Fruit fly (Drosophila melanogaster) whole organism, embryonic: ENCODE measurements around the gene CIA30.

Source experiments
- Awh ChIP-seq: fragments of 200-800 bp; sonication (Bioruptor generic); IDR thresholded peaks from 2 replicates; pipeline ENCODE4, ENCODE4 v1.3.6; 2022; ENCODE audit warnings: missing biosample characterization, missing genetic modification characterization
- CG10209 ChIP-seq: fragments of 200-800 bp; sonication (Bioruptor generic); optimal IDR thresholded peaks from 3 replicates; lab custom pipeline; 2017; ENCODE audit warnings: missing biosample characterization, mild to moderate bottlenecking, missing genetic modification characterization, missing genetic modification reagents
- CG12659 ChIP-seq: fragments of 200-800 bp; sonication (Bioruptor generic); optimal IDR thresholded peaks from 3 replicates; lab custom pipeline; 2017; ENCODE audit warnings: mild to moderate bottlenecking, missing biosample characterization, missing genetic modification reagents, missing genetic modification characterization
- CG14050 ChIP-seq: fragments of 200-800 bp; sonication (Bioruptor generic); IDR thresholded peaks from 3 replicates; pipeline ENCODE4 v1.3.6; 2022; ENCODE audit warnings: missing biosample characterization, missing genetic modification characterization
- CG14441 ChIP-seq: fragments of 200-800 bp; sonication (Bioruptor generic); IDR thresholded peaks from 2 replicates; pipeline ENCODE4 v1.3.6; 2022; ENCODE audit warnings: missing biosample characterization, missing genetic modification characterization
- CG17328 ChIP-seq: fragments of 200-800 bp; sonication (Bioruptor generic); IDR thresholded peaks from 2 replicates; pipeline ENCODE4 v1.3.6; 2022; ENCODE audit warnings: missing biosample characterization, missing genetic modification characterization
- CG34422 ChIP-seq: fragments of 200-800 bp; sonication (Bioruptor generic); IDR thresholded peaks from 3 replicates; pipeline ENCODE4 v1.3.6; 2022; ENCODE audit warnings: missing biosample characterization, missing genetic modification characterization
- CG6272 ChIP-seq: fragments of 200-800 bp; sonication (Bioruptor generic); IDR thresholded peaks from 2 replicates; pipeline ENCODE4 v1.3.6; 2022; ENCODE audit warnings: missing biosample characterization, missing genetic modification characterization
- CG6791 ChIP-seq: fragments of 200-800 bp; sonication (Bioruptor generic); IDR thresholded peaks from 3 replicates; pipeline ENCODE4 v1.3.6; 2022; ENCODE audit warnings: missing biosample characterization, missing genetic modification characterization; ENCODE audit not compliant: partially characterized antibody
- CG7357 ChIP-seq: fragments of 200-800 bp; sonication (Bioruptor generic); IDR thresholded peaks from 3 replicates; pipeline ENCODE4 v1.3.6; 2022; ENCODE audit warnings: missing biosample characterization, missing genetic modification characterization
- CG9215 ChIP-seq: fragments of 200-800 bp; sonication (Bioruptor generic); IDR thresholded peaks from 2 replicates; pipeline ENCODE4 v1.3.6; 2022; ENCODE audit warnings: missing biosample characterization, missing genetic modification characterization
- CG9817 ChIP-seq: fragments of 200-800 bp; sonication (Bioruptor generic); optimal IDR thresholded peaks from 2 replicates; lab custom pipeline; 2018; ENCODE audit warnings: missing biosample characterization, mild to moderate bottlenecking, missing genetic modification characterization, moderate library complexity
- Dfd ChIP-seq, 2 experiments: fragments of >200 bp; optimal IDR thresholded peaks; 2 replicates each; lab custom pipeline; 2017; ENCODE audit warnings: missing biosample characterization in 2 of 2, missing genetic modification characterization in 2 of 2
- Dref ChIP-seq: fragments of 200-800 bp; sonication (Bioruptor generic); IDR thresholded peaks from 2 replicates; pipeline ENCODE4 v1.3.6; 2022; ENCODE audit warnings: missing biosample characterization, missing genetic modification characterization
- Drgx ChIP-seq: fragments of 200-800 bp; sonication (Bioruptor generic); IDR thresholded peaks from 2 replicates; pipeline ENCODE4 v1.3.6; 2022; ENCODE audit warnings: missing biosample characterization, missing genetic modification characterization
- Eip74EF ChIP-seq, 2 experiments: fragments of 200-800 bp in 1 of 2; fragments of >200 bp in 1 of 2; sonication (Bioruptor generic) in 1 of 2; optimal IDR thresholded peaks; 2 replicates each; lab custom pipeline; 2017 to 2019; ENCODE audit warnings: missing biosample characterization in 2 of 2, missing genetic modification characterization in 2 of 2, mild to moderate bottlenecking in 1 of 2, moderate library complexity in 1 of 2
- Ets65A ChIP-seq: fragments of 200-800 bp; sonication (Bioruptor generic); peaks from one replicate; lab custom pipeline; 2016; ENCODE audit warnings: missing biosample characterization, missing genetic modification characterization
- HLH3B ChIP-seq: fragments of 200-800 bp; sonication (Bioruptor generic); IDR thresholded peaks from 2 replicates; pipeline ENCODE4 v1.3.6; 2022; ENCODE audit warnings: missing biosample characterization, missing genetic modification characterization
- Mrtf ChIP-seq: fragments of 200-800 bp; sonication (Bioruptor generic); IDR thresholded peaks from 3 replicates; pipeline ENCODE4 v1.3.6; 2022; ENCODE audit warnings: missing biosample characterization, missing genetic modification characterization
- Optix ChIP-seq: fragments of 200-800 bp; sonication (Bioruptor generic); IDR thresholded peaks from 3 replicates; pipeline ENCODE4 v1.3.6; 2022; ENCODE audit warnings: missing biosample characterization, missing genetic modification characterization
- Ptx1 ChIP-seq: fragments of 200-800 bp; sonication (Bioruptor generic); IDR thresholded peaks from 2 replicates; pipeline ENCODE4 v1.3.6; 2022; ENCODE audit warnings: missing biosample characterization, missing genetic modification characterization
- Rfx ChIP-seq: fragments of 200-800 bp; sonication (Bioruptor generic); IDR thresholded peaks from 2 replicates; pipeline ENCODE4 v1.3.6; 2022; ENCODE audit warnings: missing biosample characterization, missing genetic modification characterization
- amos ChIP-seq: fragments of 200-800 bp; sonication (Bioruptor generic); IDR thresholded peaks from 2 replicates; pipeline ENCODE4 v1.3.6; 2022; ENCODE audit warnings: missing biosample characterization, missing genetic modification characterization; ENCODE audit not compliant: partially characterized antibody
- ara ChIP-seq: fragments of 200-800 bp; sonication (Bioruptor generic); IDR thresholded peaks from 2 replicates; pipeline ENCODE4 v1.3.6; 2022; ENCODE audit warnings: missing biosample characterization, missing genetic modification characterization
- az2 ChIP-seq: fragments of 200-800 bp; sonication (Bioruptor generic); optimal IDR thresholded peaks from 3 replicates; lab custom pipeline; 2016; ENCODE audit warnings: missing biosample characterization, missing genetic modification characterization
- bsh ChIP-seq, 2 experiments: fragments of 200-800 bp; sonication (Bioruptor generic); optimal IDR thresholded peaks; 2 replicates each; lab custom pipeline; 2017 to 2018; ENCODE audit warnings: mild to moderate bottlenecking in 2 of 2, missing biosample characterization in 2 of 2, missing genetic modification characterization in 2 of 2, moderate library complexity in 1 of 2
- chm ChIP-seq: fragments of 200-800 bp; sonication (Bioruptor generic); IDR thresholded peaks from 2 replicates; pipeline ENCODE4 v1.3.6; 2022; ENCODE audit warnings: missing biosample characterization, missing genetic modification characterization
- crp ChIP-seq, 2 experiments: fragments of 200-800 bp; sonication (Bioruptor generic); optimal IDR thresholded peaks; 2 replicates in 1 of 2; 3 replicates in 1 of 2; lab custom pipeline; 2017; ENCODE audit warnings: missing biosample characterization in 2 of 2, missing genetic modification characterization in 2 of 2, mild to moderate bottlenecking in 1 of 2, moderate library complexity in 1 of 2
- da ChIP-seq: fragments of 200-800 bp; sonication (Bioruptor generic); optimal IDR thresholded peaks from 2 replicates; lab custom pipeline; 2016; ENCODE audit warnings: missing biosample characterization, missing genetic modification characterization
- disco-r ChIP-seq: fragments of 200-800 bp; sonication (Bioruptor generic); optimal IDR thresholded peaks from 2 replicates; lab custom pipeline; 2016; ENCODE audit warnings: missing biosample characterization, missing genetic modification characterization
- dmrt11E ChIP-seq: fragments of 200-800 bp; sonication (Bioruptor generic); optimal IDR thresholded peaks from 3 replicates; lab custom pipeline; 2018; ENCODE audit warnings: missing biosample characterization, mild to moderate bottlenecking, missing genetic modification characterization, moderate library complexity
- dysf ChIP-seq: fragments of 200-800 bp; sonication (Bioruptor generic); IDR thresholded peaks from 3 replicates; pipeline ENCODE4 v1.3.6; 2022; ENCODE audit warnings: missing biosample characterization, missing genetic modification characterization
- esg ChIP-seq: fragments of 200-800 bp; sonication (Bioruptor generic); conservative IDR thresholded peaks from 2 replicates; pipeline ENCODE4 v1.3.6; 2022; ENCODE audit warnings: missing biosample characterization, missing genetic modification characterization
- ewg ChIP-seq: fragments of 200-800 bp; sonication (Bioruptor generic); optimal IDR thresholded peaks from 3 replicates; lab custom pipeline; 2017; ENCODE audit warnings: mild to moderate bottlenecking, missing biosample characterization, missing genetic modification reagents, missing genetic modification characterization
- gcm2 ChIP-seq: fragments of 200-800 bp; sonication (Bioruptor generic); optimal IDR thresholded peaks from 2 replicates; lab custom pipeline; 2016; ENCODE audit warnings: missing biosample characterization, missing genetic modification characterization
- hkb ChIP-seq, 2 experiments: fragments of 200-800 bp in 1 of 2; fragments of >200 bp in 1 of 2; sonication (Bioruptor generic) in 1 of 2; IDR thresholded peaks in 1 of 2; optimal IDR thresholded peaks in 1 of 2; 2 replicates each; pipeline versions ENCODE4 v1.3.6 to Lab custom; 2017 to 2022; ENCODE audit warnings: missing biosample characterization in 1 of 2, missing genetic modification characterization in 1 of 2
- insv ChIP-seq, 2 experiments: fragments of 200-800 bp; sonication (Bioruptor generic); optimal IDR thresholded peaks; 3 replicates each; lab custom pipeline; 2016 to 2018; ENCODE audit warnings: missing biosample characterization in 2 of 2, missing genetic modification characterization in 2 of 2
- jigr1 ChIP-seq: fragments of 200-800 bp; sonication (Bioruptor generic); IDR thresholded peaks from 3 replicates; pipeline ENCODE4 v1.3.6; 2022; ENCODE audit warnings: missing biosample characterization, missing genetic modification characterization
- lmd ChIP-seq: fragments of 200-800 bp; sonication (Bioruptor generic); IDR thresholded peaks from 2 replicates; pipeline ENCODE4 v1.3.6; 2022; ENCODE audit warnings: missing biosample characterization, missing genetic modification characterization
- maf-S ChIP-seq: fragments of 200-800 bp; sonication (Bioruptor generic); optimal IDR thresholded peaks from 2 replicates; lab custom pipeline; 2016; ENCODE audit warnings: missing biosample characterization, missing genetic modification characterization
- p53 ChIP-seq: fragments of 200-800 bp; sonication (Bioruptor generic); optimal IDR thresholded peaks from 2 replicates; lab custom pipeline; 2016; ENCODE audit warnings: missing biosample characterization, missing genetic modification characterization
- pan ChIP-seq, 4 experiments: fragments of >200 bp in 3 of 4; fragments of 200-800 bp in 1 of 4; sonication (Bioruptor generic) in 1 of 4; optimal IDR thresholded peaks in 3 of 4; IDR thresholded peaks in 1 of 4; 2 replicates each; pipeline versions ENCODE4 v1.3.6 to Lab custom; 2017 to 2022; ENCODE audit warnings: missing biosample characterization in 2 of 4, missing genetic modification characterization in 2 of 4, mixed read lengths in 1 of 4
- row ChIP-seq: fragments of 200-800 bp; sonication (Bioruptor generic); IDR thresholded peaks from 3 replicates; pipeline ENCODE4 v1.3.6; 2022; ENCODE audit warnings: missing biosample characterization, missing genetic modification characterization
- sens-2 ChIP-seq: fragments of 200-800 bp; sonication (Bioruptor generic); IDR thresholded peaks from 2 replicates; pipeline ENCODE4 v1.3.6; 2022; ENCODE audit warnings: missing biosample characterization, missing genetic modification characterization
- sisA ChIP-seq: fragments of 200-800 bp; sonication (Bioruptor generic); IDR thresholded peaks from 2 replicates; pipeline ENCODE4 v1.3.6; 2022; ENCODE audit warnings: missing biosample characterization, missing genetic modification characterization
- tgo ChIP-seq: fragments of 200-800 bp; sonication (Bioruptor generic); IDR thresholded peaks from 3 replicates; pipeline ENCODE4 v1.3.6; 2022; ENCODE audit warnings: missing biosample characterization, missing genetic modification characterization
- ttk ChIP-seq: fragments of 200-800 bp; sonication (Bioruptor generic); IDR thresholded peaks from 2 replicates; pipeline ENCODE4 v2.1.2; 2022; ENCODE audit warnings: missing biosample characterization, missing genetic modification characterization
- vvl ChIP-seq: fragments of 200-800 bp; sonication (Bioruptor generic); IDR thresholded peaks from 2 replicates; pipeline ENCODE4 v1.3.6; 2022; ENCODE audit warnings: missing biosample characterization, missing genetic modification characterization
- z ChIP-seq: fragments of 200-800 bp; sonication (Bioruptor generic); IDR thresholded peaks from 3 replicates; pipeline ENCODE4 v1.3.6; 2022; ENCODE audit warnings: missing biosample characterization, missing genetic modification characterization

Gene CIA30

dm6 chr3R:29755248-29755647 lies 18.5 kb downstream of the CIA30 start (continued):
- TF ChIP-seq az2 (GFP tag; lab: Kevin White, UChicago) (peak; percentile 10), Mrtf (GFP tag; lab: Robert Waterston, UW) (peak; percentile 32; the same call in 1 of the 3 replicates), ewg (GFP tag; lab: Kevin White, UChicago) (peak; percentile 17), Dfd (GFP tag; optimal IDR thresholded peaks at IDR 0.05; lab: Kevin White, UChicago) (no peak), CG34422 (GFP tag; lab: Robert Waterston, UW) (0 out of 3 replicates have a peak, but pooled peaks have one; percentile 29), CG9817 (peak; percentile 32), insv (GFP tag; optimal IDR thresholded peaks at IDR 0.05; lab: Kevin White, UChicago) (no peak), Dref (GFP tag; lab: Robert Waterston, UW) (no peak), Rfx (GFP tag; lab: Robert Waterston, UW) (peak; percentile 48; the same call in 1 of the 2 replicates), chm (GFP tag; lab: Robert Waterston, UW) (0 out of 2 replicates have a peak, but pooled peaks have one; percentile 22), tgo (GFP tag; lab: Robert Waterston, UW) (peak; percentile 44; the same call in 2 of the 3 replicates), Optix (GFP tag; lab: Robert Waterston, UW) (peak; percentile 25; the same call in 1 of the 3 replicates), CG17328 (GFP tag; lab: Robert Waterston, UW) (0 out of 2 replicates have a peak, but pooled peaks have one; percentile 18), HLH3B (GFP tag; lab: Robert Waterston, UW) (peak; percentile 45; the same call in 1 of the 2 replicates), disco-r (GFP tag; lab: Kevin White, UChicago) (no peak), vvl (GFP tag; lab: Robert Waterston, UW) (peak; percentile 63), dmrt11E (no peak), jigr1 (GFP tag; lab: Robert Waterston, UW) (0 out of 3 replicates have a peak, but pooled peaks have one; percentile 30), sisA (GFP tag; lab: Robert Waterston, UW) (peak; percentile 67), CG6272 (GFP tag; lab: Robert Waterston, UW) (peak; percentile 43; the same call in 1 of the 2 replicates), ara (GFP tag; lab: Robert Waterston, UW) (peak; percentile 34; the same call in 1 of the 2 replicates), Ets65A (GFP tag; lab: Kevin White, UChicago) (peak; percentile 32), esg (0 out of 2 replicates have a peak, but pooled peaks have one; percentile 21), CG14441 (peak; percentile 66), lmd (peak; percentile 40; the same call in 1 of the 2 replicates), da (GFP tag; lab: Kevin White, UChicago) (no peak), bsh (GFP tag; optimal IDR thresholded peaks at IDR 0.05; lab: Kevin White, UChicago) (peak in 1 of 2 experiments; percentile 4), gcm2 (no peak), Eip74EF (GFP tag; optimal IDR thresholded peaks at IDR 0.05; lab: Kevin White, UChicago) (no peak), Awh (GFP tag; lab: Robert Waterston, UW) (peak; percentile 45; the same call in 1 of the 2 replicates), CG14050 (GFP tag; lab: Robert Waterston, UW) (peak; percentile 38; the same call in 2 of the 3 replicates), sens-2 (GFP tag; lab: Robert Waterston, UW) (no peak), p53 (GFP tag; lab: Kevin White, UChicago) (no peak), Ptx1 (GFP tag; lab: Robert Waterston, UW) (peak; percentile 23; the same call in 1 of the 2 replicates), Drgx (peak; percentile 87), dysf (GFP tag; lab: Robert Waterston, UW) (0 out of 3 replicates have a peak, but pooled peaks have one; percentile 42), CG6791 (no peak), ttk (GFP tag; lab: Robert Waterston, UW) (0 out of 2 replicates have a peak, but pooled peaks have one; percentile 28), CG7357 (GFP tag; lab: Robert Waterston, UW) (0 out of 3 replicates have a peak, but pooled peaks have one; percentile 26), crp (GFP tag; optimal IDR thresholded peaks at IDR 0.05; lab: Kevin White, UChicago) (no peak), CG9215 (no peak), maf-S (no peak), row (GFP tag; lab: Robert Waterston, UW) (peak; percentile 45), amos (GFP tag; lab: Robert Waterston, UW) (no peak), CG12659 (GFP tag; lab: Kevin White, UChicago) (peak; percentile 1), pan (optimal IDR thresholded peaks at IDR 0.05; lab: Kevin White, UChicago) (no peak), pan (GFP tag; optimal IDR thresholded peaks at IDR 0.05 in 1 of 2, IDR thresholded peaks at IDR 0.05 in 1 of 2) (peak in 1 of 2 experiments; percentile 59), hkb (optimal IDR thresholded peaks at IDR 0.05; lab: Kevin White, UChicago) (no peak), hkb (GFP tag; IDR thresholded peaks at IDR 0.05; lab: Robert Waterston, UW) (0 out of 2 replicates have a peak, but pooled peaks have one; percentile 14), z (GFP tag; lab: Robert Waterston, UW) (0 out of 3 replicates have a peak, but pooled peaks have one; percentile 18), CG10209 (peak; percentile 7)
